Worm (Caenorhabditis elegans): ENCODE results near the gene C07A9.5.

The C07A9.5 gene

DNA sequence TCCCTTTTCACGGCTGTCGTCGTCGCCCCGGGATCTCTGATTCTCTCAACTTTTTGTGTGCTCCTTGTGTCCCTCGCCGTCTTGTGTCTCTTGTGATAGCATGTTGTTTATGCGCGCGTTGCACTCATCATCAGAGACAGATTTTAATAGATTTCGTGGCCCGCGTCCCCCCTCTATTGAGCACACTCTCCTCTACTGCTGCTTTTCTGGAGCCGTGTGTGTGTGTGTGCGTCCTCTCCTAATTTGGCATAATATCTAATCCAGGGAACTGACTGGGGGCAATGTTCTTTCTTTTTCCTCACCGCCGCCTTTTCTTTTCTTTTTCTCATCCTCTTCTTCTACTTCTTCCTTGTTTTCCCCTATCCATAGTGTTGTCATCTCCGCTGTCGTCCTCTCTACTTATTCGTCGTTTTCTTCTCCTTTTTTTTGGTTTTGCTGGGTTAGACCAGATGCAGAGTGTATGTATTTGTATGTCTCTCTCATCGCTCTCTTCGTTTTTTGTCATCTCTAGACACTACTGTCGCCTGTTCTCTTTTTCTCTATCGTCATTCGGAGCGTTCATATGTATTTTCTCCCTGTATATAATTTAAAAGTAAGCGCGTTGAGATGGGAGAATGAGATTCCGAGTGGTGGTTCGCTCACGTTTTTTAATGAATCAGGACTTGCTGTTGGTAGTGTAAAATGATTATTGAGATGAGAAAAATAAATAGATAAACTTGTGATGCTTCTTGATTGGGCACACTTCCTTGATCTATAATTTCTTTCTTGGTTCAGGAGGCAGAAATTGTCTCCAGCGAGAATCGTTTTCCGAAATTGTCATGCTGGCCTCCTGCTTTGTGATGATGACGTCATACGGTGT lies 21.3 kb upstream of the C07A9.5 start (continued):
- TF ChIP-seq mab-9 (GFP tag; IDR thresholded peaks at IDR 0.05) (peak; percentile 31; the same call in 1 of the 2 replicates), pag-3 (tag; optimal IDR thresholded peaks at IDR 0.05; ENCODE audit: borderline replicate concordance, insufficient read depth) (no peak)

DNA sequence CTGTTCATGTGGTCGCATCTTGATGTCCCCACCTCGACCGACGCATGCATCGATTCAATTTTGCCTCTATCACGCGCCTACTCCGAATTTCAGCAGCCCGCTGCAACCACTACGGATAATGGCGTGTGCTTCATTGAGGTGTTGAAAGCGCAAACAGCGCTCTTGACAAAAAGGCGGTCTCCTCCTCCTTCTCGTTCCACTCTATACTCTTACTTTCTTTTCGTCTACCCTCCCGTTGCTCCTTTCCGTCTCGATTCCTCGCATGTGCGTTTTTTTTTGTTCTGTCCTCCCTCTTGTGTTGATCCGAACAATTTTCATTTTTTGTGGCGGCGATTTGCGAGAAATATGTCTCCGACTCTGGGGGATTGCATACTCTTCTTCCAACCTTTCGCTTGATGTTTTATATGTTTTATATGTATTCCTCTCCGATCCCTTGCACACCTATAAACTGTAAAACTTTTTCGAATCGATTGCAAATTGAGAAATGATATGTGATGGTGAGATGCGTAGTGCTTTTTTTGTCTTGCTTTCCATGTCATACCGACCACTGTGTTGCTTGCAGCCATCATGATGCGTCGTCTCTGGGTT lies 20.1 kb upstream of the C07A9.5 start:
- TF ChIP-seq ztf-4 (tag; optimal IDR thresholded peaks at IDR 0.05) = no peak
- no peak for TF ChIP-seq ces-1 (GFP tag; optimal IDR thresholded peaks at IDR 0.05)
- TF ChIP-seq lin-15B (tag; optimal IDR thresholded peaks at IDR 0.05) = no peak
- TF ChIP-seq mep-1 (tag; optimal IDR thresholded peaks at IDR 0.05) = peak; percentile 40
- peak; percentile 51 for TF ChIP-seq lin-14 (GFP tag; optimal IDR thresholded peaks at IDR 0.05)
- no peak for TF ChIP-seq ceh-88 (GFP tag; IDR thresholded peaks at IDR 0.05)
- no peak for TF ChIP-seq zag-1 (tag; optimal IDR thresholded peaks at IDR 0.05)
- no peak for TF ChIP-seq C04F5.9 (tag; optimal IDR thresholded peaks at IDR 0.05)
- TF ChIP-seq blmp-1 (tag; optimal IDR thresholded peaks at IDR 0.05) = peak; percentile 49
- TF ChIP-seq skn-1 (tag; optimal IDR thresholded peaks at IDR 0.05) = no peak
- TF ChIP-seq F16B12.6 (tag; optimal IDR thresholded peaks at IDR 0.05) = no peak
- TF ChIP-seq nhr-28 (tag; optimal IDR thresholded peaks at IDR 0.05) = no peak
- TF ChIP-seq ceh-82 (tag; optimal IDR thresholded peaks at IDR 0.05) = peak in 2 of 3 experiments; percentile 13 to 18
- TF ChIP-seq fkh-8 (tag; optimal IDR thresholded peaks at IDR 0.05) = peak; percentile 49
- TF ChIP-seq nhr-11 (tag; optimal IDR thresholded peaks at IDR 0.05) = no peak
- no peak for TF ChIP-seq fos-1 (tag; optimal IDR thresholded peaks at IDR 0.05)
- TF ChIP-seq egl-13 (tag; optimal IDR thresholded peaks at IDR 0.05) = no peak
- TF ChIP-seq lir-3 (tag; optimal IDR thresholded peaks at IDR 0.05; ENCODE audit: poor library complexity) = no peak
- no peak for TF ChIP-seq lin-35 (GFP tag; optimal IDR thresholded peaks at IDR 0.05)
- TF ChIP-seq Y116A8C.19 (tag; optimal IDR thresholded peaks at IDR 0.05; ENCODE audit: borderline replicate concordance) = no peak
- no peak for TF ChIP-seq ceh-63 (GFP tag; optimal IDR thresholded peaks at IDR 0.05)
- TF ChIP-seq nhr-77 (tag; optimal IDR thresholded peaks at IDR 0.05) = no peak
- TF ChIP-seq sup-37 (GFP tag; optimal IDR thresholded peaks at IDR 0.05) = no peak
- no peak for TF ChIP-seq pqm-1 (tag; optimal IDR thresholded peaks at IDR 0.05)

DNA sequence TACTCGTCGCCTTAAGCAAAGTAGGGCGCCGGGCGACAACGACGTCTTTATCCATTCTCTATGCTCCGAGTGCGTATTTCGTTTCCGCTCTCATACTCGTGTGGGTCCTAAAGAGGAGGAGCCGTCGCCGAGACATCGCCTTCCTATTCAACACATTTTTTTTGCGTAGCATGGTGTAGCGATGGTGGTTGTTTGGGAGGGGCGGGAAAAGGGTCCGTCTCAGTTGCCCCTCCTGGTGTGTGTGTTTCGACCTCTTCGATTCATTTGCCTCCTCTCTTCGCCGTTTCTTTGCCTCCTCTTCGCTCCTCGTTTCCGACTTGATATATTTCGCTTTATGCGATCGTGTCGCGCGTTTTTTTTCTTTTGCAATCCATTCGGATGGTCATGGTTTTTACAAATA lies 19.2 kb upstream of the C07A9.5 start:
- TF ChIP-seq nhr-11 (tag; optimal IDR thresholded peaks at IDR 0.05) (no peak), ceh-82 (tag; optimal IDR thresholded peaks at IDR 0.05) (peak in 1 of 3 experiments; percentile 23), unc-30 (tag; optimal IDR thresholded peaks at IDR 0.05) (no peak), lin-14 (GFP tag; optimal IDR thresholded peaks at IDR 0.05) (peak; percentile 62), nhr-47 (tag; optimal IDR thresholded peaks at IDR 0.05) (peak; percentile 0)

- no peak for TF ChIP-seq nhr-19 (GFP tag; conservative IDR thresholded peaks at IDR 0.05)
- TF ChIP-seq ceh-88 (GFP tag; IDR thresholded peaks at IDR 0.05) = no peak
- TF ChIP-seq ama-1 (optimal IDR thresholded peaks at IDR 0.05) = no peak
- TF ChIP-seq C34B4.2 (tag; optimal IDR thresholded peaks at IDR 0.05) = no peak
- no peak for TF ChIP-seq nhr-84 (tag; optimal IDR thresholded peaks at IDR 0.05)
- TF ChIP-seq lin-14 (GFP tag; optimal IDR thresholded peaks at IDR 0.05) = peak; percentile 43
- TF ChIP-seq ceh-63 (GFP tag; optimal IDR thresholded peaks at IDR 0.05) = no peak
- peak in 1 of 2 experiments; percentile 36 for TF ChIP-seq lin-35 (GFP tag; optimal IDR thresholded peaks at IDR 0.05)
- TF ChIP-seq unc-62 (GFP tag; optimal IDR thresholded peaks at IDR 0.05) = no peak
- no peak for TF ChIP-seq unc-130 (tag; optimal IDR thresholded peaks at IDR 0.05)
- TF ChIP-seq C04F5.9 (tag; optimal IDR thresholded peaks at IDR 0.05) = no peak
- TF ChIP-seq efl-1 (optimal IDR thresholded peaks at IDR 0.05) = no peak
- TF ChIP-seq efl-1 (GFP tag; optimal IDR thresholded peaks at IDR 0.05 in 1 of 2) = peak in 1 of 2 experiments; percentile 14
- TF ChIP-seq unc-86 (tag; optimal IDR thresholded peaks at IDR 0.05) = no peak
- TF ChIP-seq elt-3 (tag; optimal IDR thresholded peaks at IDR 0.05) = peak in 1 of 6 experiments; percentile 13
- no peak for TF ChIP-seq nhr-77 (tag; optimal IDR thresholded peaks at IDR 0.05)
- TF ChIP-seq blmp-1 (tag; optimal IDR thresholded peaks at IDR 0.05) = peak; percentile 19
- TF ChIP-seq sup-37 (GFP tag; optimal IDR thresholded peaks at IDR 0.05) = no peak
- TF ChIP-seq aha-1 (tag; optimal IDR thresholded peaks at IDR 0.05) = no peak
- TF ChIP-seq nhr-12 (tag; optimal IDR thresholded peaks at IDR 0.05) = no peak
- no peak for TF ChIP-seq nhr-71 (tag; optimal IDR thresholded peaks at IDR 0.05)
Observed at ce11 chrIII:9700114-9700690, 17.6 kb upstream of the C07A9.5 start.

Data from whole organism, L1 larva.